Worm (Caenorhabditis elegans) whole organism, early embryonic: Measurements from ENCODE around the gene T22G5.1.

Experiments used
- B0310.2 ChIP-seq: sonication (generic microtip); optimal IDR thresholded peaks from 2 replicates; lab custom pipeline; 2016; ENCODE audit warnings: mild to moderate bottlenecking, missing genetic modification characterization, missing compliant biosample characterization
- F13C5.2 ChIP-seq: sonication (generic microtip); optimal IDR thresholded peaks from 2 replicates; lab custom pipeline; 2017; ENCODE audit warnings: mild to moderate bottlenecking, missing genetic modification characterization, inconsistent platforms, missing compliant biosample characterization
- aly-1 ChIP-seq: sonication (generic microtip); optimal IDR thresholded peaks from 2 replicates; lab custom pipeline; 2016; ENCODE audit warnings: missing genetic modification characterization, missing compliant biosample characterization
- ama-1 ChIP-seq: fragments of 150-350 bp; optimal IDR thresholded peaks from 2 replicates; lab custom pipeline; 2014
- ceh-13 ChIP-seq: fragments of 200-800 bp; sonication (Bioruptor generic); optimal IDR thresholded peaks from 2 replicates; lab custom pipeline; 2018; ENCODE audit warnings: mild to moderate bottlenecking, missing genetic modification characterization, missing compliant biosample characterization
- ceh-36 ChIP-seq: sonication (generic microtip); optimal IDR thresholded peaks from 2 replicates; lab custom pipeline; 2016; ENCODE audit warnings: missing genetic modification characterization, inconsistent platforms, missing compliant biosample characterization
- ets-7 ChIP-seq: sonication (generic microtip); optimal IDR thresholded peaks from 2 replicates; lab custom pipeline; 2016; ENCODE audit warnings: missing genotype, missing genetic modification characterization, missing compliant biosample characterization
- flt-1 ChIP-seq: fragments of 200-800 bp; sonication (Bioruptor generic); IDR thresholded peaks from 2 replicates; pipeline ENCODE4 v1.3.6; 2022; ENCODE audit warnings: missing genetic modification characterization, missing compliant biosample characterization
- hmbx-1 ChIP-seq: sonication (generic microtip); optimal IDR thresholded peaks from 2 replicates; lab custom pipeline; 2016; ENCODE audit warnings: mild to moderate bottlenecking, missing genetic modification characterization, missing compliant biosample characterization
- hmg-4 ChIP-seq: fragments of 200-800 bp; sonication (Bioruptor generic); optimal IDR thresholded peaks from 2 replicates; lab custom pipeline; 2018; ENCODE audit warnings: mild to moderate bottlenecking, missing genetic modification characterization, missing compliant biosample characterization
- hnd-1 ChIP-seq: sonication (generic microtip); optimal IDR thresholded peaks from 2 replicates; lab custom pipeline; 2016; ENCODE audit warnings: missing genetic modification characterization, missing compliant biosample characterization
- pes-1 ChIP-seq: fragments of 200-800 bp; sonication (Bioruptor generic); IDR thresholded peaks from 2 replicates; pipeline ENCODE4 v1.3.6; 2022; ENCODE audit warnings: missing genetic modification reagents, missing genetic modification characterization, missing compliant biosample characterization
- scrt-1 ChIP-seq: fragments of 200-800 bp; sonication (Bioruptor generic); IDR thresholded peaks from 2 replicates; pipeline ENCODE4 v1.3.6; 2022; ENCODE audit warnings: missing genetic modification characterization, missing compliant biosample characterization
- sea-1 ChIP-seq: fragments of 200-800 bp; sonication (Bioruptor generic); conservative IDR thresholded peaks from 2 replicates; pipeline ENCODE4 v1.3.6; 2022; ENCODE audit warnings: missing genetic modification characterization, missing compliant biosample characterization
- tbx-11 ChIP-seq: fragments of 200-800 bp; sonication (Bioruptor generic); IDR thresholded peaks from 2 replicates; pipeline ENCODE4 v1.3.6; 2022; ENCODE audit warnings: missing genetic modification characterization, missing compliant biosample characterization
- tbx-37 ChIP-seq: fragments of 200-800 bp; sonication (Bioruptor generic); conservative IDR thresholded peaks from 2 replicates; pipeline ENCODE4 v1.3.6; 2022; ENCODE audit warnings: missing genetic modification reagents, missing genetic modification characterization, missing compliant biosample characterization
- tra-4 ChIP-seq: sonication (generic microtip); optimal IDR thresholded peaks from 2 replicates; lab custom pipeline; 2017; ENCODE audit warnings: missing genetic modification characterization, missing compliant biosample characterization

The T22G5.1 gene

ce11 chrV:13876529-13876928, at the start of gene T22G5.1:
Gene T22G5.1, plus strand, starts transcription at chrV:13876829.
- TF ChIP-seq F13C5.2 (no peak), pes-1 (no peak), ceh-13 (GFP tag; lab: Kevin White, UChicago) (no peak), ets-7 (tag; lab: Kevin White, UChicago) (no peak), scrt-1 (GFP tag; lab: Robert Waterston, UW) (no peak), hmbx-1 (tag; lab: Kevin White, UChicago) (no peak), hnd-1 (tag; lab: Kevin White, UChicago) (no peak), hmg-4 (GFP tag; lab: Kevin White, UChicago) (no peak), tra-4 (tag; lab: Kevin White, UChicago) (no peak)

- TF ChIP-seq scrt-1 (GFP tag; lab: Robert Waterston, UW) (no peak), tbx-11 (no peak), tra-4 (tag; lab: Kevin White, UChicago) (no peak), F13C5.2 (no peak), ama-1 (lab: Kevin White, UChicago) (no peak), hmbx-1 (tag; lab: Kevin White, UChicago) (no peak), hmg-4 (GFP tag; lab: Kevin White, UChicago) (no peak), pes-1 (no peak), B0310.2 (tag; lab: Kevin White, UChicago) (no peak), tbx-37 (GFP tag; lab: Robert Waterston, UW) (no peak), hnd-1 (tag; lab: Kevin White, UChicago) (no peak), ceh-13 (GFP tag; lab: Kevin White, UChicago) (no peak), sea-1 (GFP tag; lab: Robert Waterston, UW) (no peak), aly-1 (tag; lab: Kevin White, UChicago) (no peak), ets-7 (tag; lab: Kevin White, UChicago) (no peak), ceh-36 (tag; lab: Kevin White, UChicago) (no peak), flt-1 (GFP tag; lab: Robert Waterston, UW) (no peak)
These were observed 48.7 kb upstream of the T22G5.1 start, which contains the start of gene nrf-5 for ce11 chrV:13827920-13828319. Gene nrf-5, plus strand, starts transcription at chrV:13828267.

ce11 chrV:13830813-13831212, 45.8 kb upstream of the T22G5.1 start, which contains the start of gene str-165:
Gene str-165, plus strand, starts transcription at chrV:13831113.
- TF ChIP-seq scrt-1 (GFP tag; lab: Robert Waterston, UW), result no peak

ce11 chrV:13833951-13834350, 42.7 kb upstream of the T22G5.1 start, which contains the start of gene srx-129:
Gene srx-129, plus strand, starts transcription at chrV:13834251.
- no peak for TF ChIP-seq ama-1 (lab: Kevin White, UChicago)
- no peak for TF ChIP-seq ceh-36 (tag; lab: Kevin White, UChicago)
- TF ChIP-seq scrt-1 (GFP tag; lab: Robert Waterston, UW), result no peak
- TF ChIP-seq sea-1 (GFP tag; lab: Robert Waterston, UW), result no peak
- TF ChIP-seq aly-1 (tag; lab: Kevin White, UChicago), result no peak
- no peak for TF ChIP-seq ets-7 (tag; lab: Kevin White, UChicago)
- TF ChIP-seq hmbx-1 (tag; lab: Kevin White, UChicago), result no peak
- no peak for TF ChIP-seq tra-4 (tag; lab: Kevin White, UChicago)
- TF ChIP-seq tbx-37 (GFP tag; lab: Robert Waterston, UW), result no peak
- TF ChIP-seq tbx-11, result no peak
- no peak for TF ChIP-seq ceh-13 (GFP tag; lab: Kevin White, UChicago)
- TF ChIP-seq F13C5.2, result no peak
- no peak for TF ChIP-seq pes-1
- TF ChIP-seq hnd-1 (tag; lab: Kevin White, UChicago), result no peak

ce11 chrV:13837173-13837572, 39.5 kb upstream of the T22G5.1 start, which contains the start of gene srx-128:
Gene srx-128, plus strand, starts transcription at chrV:13837473.
- TF ChIP-seq hmbx-1 (tag; lab: Kevin White, UChicago) (no peak), flt-1 (GFP tag; lab: Robert Waterston, UW) (no peak), pes-1 (no peak), ceh-36 (tag; lab: Kevin White, UChicago) (no peak), hnd-1 (tag; lab: Kevin White, UChicago) (no peak), ama-1 (lab: Kevin White, UChicago) (no peak), tbx-37 (GFP tag; lab: Robert Waterston, UW) (no peak), sea-1 (GFP tag; lab: Robert Waterston, UW) (no peak), B0310.2 (tag; lab: Kevin White, UChicago) (no peak)

ce11 chrV:13839433-13839832, 37.2 kb upstream of the T22G5.1 start, which contains the start of gene F55B12.10:
Gene F55B12.10, plus strand, starts transcription at chrV:13839733.
- TF ChIP-seq aly-1 (tag; lab: Kevin White, UChicago) (no peak), ama-1 (lab: Kevin White, UChicago) (no peak), tra-4 (tag; lab: Kevin White, UChicago) (no peak), ets-7 (tag; lab: Kevin White, UChicago) (no peak), flt-1 (GFP tag; lab: Robert Waterston, UW) (no peak), hnd-1 (tag; lab: Kevin White, UChicago) (no peak), ceh-36 (tag; lab: Kevin White, UChicago) (no peak), hmg-4 (GFP tag; lab: Kevin White, UChicago) (no peak), hmbx-1 (tag; lab: Kevin White, UChicago) (no peak), tbx-11 (no peak), pes-1 (no peak), tbx-37 (GFP tag; lab: Robert Waterston, UW) (no peak), sea-1 (GFP tag; lab: Robert Waterston, UW) (no peak), B0310.2 (tag; lab: Kevin White, UChicago) (no peak), scrt-1 (GFP tag; lab: Robert Waterston, UW) (no peak), F13C5.2 (no peak), ceh-13 (GFP tag; lab: Kevin White, UChicago) (no peak)

ce11 chrV:13840909-13841308, 35.7 kb upstream of the T22G5.1 start, which contains the start of gene srx-17:
Gene srx-17, plus strand, starts transcription at chrV:13841209.
- TF ChIP-seq B0310.2 (tag; lab: Kevin White, UChicago), result no peak
- no peak for TF ChIP-seq hnd-1 (tag; lab: Kevin White, UChicago)
- no peak for TF ChIP-seq flt-1 (GFP tag; lab: Robert Waterston, UW)
- no peak for TF ChIP-seq aly-1 (tag; lab: Kevin White, UChicago)
- TF ChIP-seq ceh-36 (tag; lab: Kevin White, UChicago), result no peak
- no peak for TF ChIP-seq pes-1
- TF ChIP-seq tbx-37 (GFP tag; lab: Robert Waterston, UW), result no peak
- TF ChIP-seq ama-1 (lab: Kevin White, UChicago), result no peak
- no peak for TF ChIP-seq sea-1 (GFP tag; lab: Robert Waterston, UW)
- no peak for TF ChIP-seq tbx-11
- TF ChIP-seq tra-4 (tag; lab: Kevin White, UChicago), result no peak
- no peak for TF ChIP-seq F13C5.2
